Fruit fly (Drosophila melanogaster) whole organism, embryonic: ENCODE results near the gene amon.

ENCODE experiments used
- C15 ChIP-seq: fragments of 200-800 bp; sonication (Bioruptor generic); IDR thresholded peaks from 3 replicates; pipeline ENCODE4 v1.3.6; 2022; ENCODE audit warnings: missing biosample characterization, missing genetic modification characterization
- CG10209 ChIP-seq: fragments of 200-800 bp; sonication (Bioruptor generic); optimal IDR thresholded peaks from 3 replicates; lab custom pipeline; 2017; ENCODE audit warnings: missing biosample characterization, mild to moderate bottlenecking, missing genetic modification characterization, missing genetic modification reagents
- CG12659 ChIP-seq: fragments of 200-800 bp; sonication (Bioruptor generic); optimal IDR thresholded peaks from 3 replicates; lab custom pipeline; 2017; ENCODE audit warnings: mild to moderate bottlenecking, missing biosample characterization, missing genetic modification reagents, missing genetic modification characterization
- CG15479 ChIP-seq: fragments of 200-800 bp; sonication (Bioruptor generic); optimal IDR thresholded peaks from 3 replicates; lab custom pipeline; 2019; ENCODE audit warnings: missing biosample characterization, mild to moderate bottlenecking, missing genetic modification characterization, moderate library complexity
- CG1602 ChIP-seq: fragments of 200-800 bp; sonication (Bioruptor generic); optimal IDR thresholded peaks from 3 replicates; lab custom pipeline; 2016; ENCODE audit warnings: missing biosample characterization, missing genetic modification characterization
- CG16813 ChIP-seq: fragments of 200-800 bp; sonication (Bioruptor generic); IDR thresholded peaks from 3 replicates; pipeline ENCODE4 v1.3.6; 2022; ENCODE audit warnings: missing biosample characterization, missing genetic modification characterization; ENCODE audit not compliant: partially characterized antibody
- CG17359 ChIP-seq: fragments of 200-800 bp; sonication (Bioruptor generic); optimal IDR thresholded peaks from 3 replicates; lab custom pipeline; 2018; ENCODE audit warnings: missing biosample characterization, mild to moderate bottlenecking, missing genetic modification characterization, moderate library complexity
- CG2889 ChIP-seq: fragments of 200-800 bp; sonication (Bioruptor generic); IDR thresholded peaks from 3 replicates; pipeline ENCODE4 v1.3.6; 2022; ENCODE audit warnings: missing biosample characterization, missing genetic modification characterization
- CG32767 ChIP-seq: fragments of 200-800 bp; sonication (Bioruptor generic); IDR thresholded peaks from 2 replicates; pipeline ENCODE4 v1.3.6; 2022; ENCODE audit warnings: missing biosample characterization, missing genetic modification characterization
- CG34376 ChIP-seq: fragments of 200-800 bp; sonication (Bioruptor generic); optimal IDR thresholded peaks from 2 replicates; lab custom pipeline; 2018; ENCODE audit warnings: missing biosample characterization, mild to moderate bottlenecking, missing genetic modification characterization
- CG4282 ChIP-seq: fragments of 200-800 bp; sonication (Bioruptor generic); optimal IDR thresholded peaks from 2 replicates; lab custom pipeline; 2016; ENCODE audit warnings: missing biosample characterization, missing genetic modification characterization
- CG4360 ChIP-seq: fragments of 200-800 bp; sonication (Bioruptor generic); IDR thresholded peaks from 2 replicates; pipeline ENCODE4 v1.3.6; 2022; ENCODE audit warnings: missing biosample characterization, missing genetic modification characterization
- CG4707 ChIP-seq: fragments of 200-800 bp; sonication (Bioruptor generic); optimal IDR thresholded peaks from 2 replicates; lab custom pipeline; 2018; ENCODE audit warnings: missing biosample characterization, mild to moderate bottlenecking, missing genetic modification characterization, moderate library complexity
- CG6791 ChIP-seq: fragments of 200-800 bp; sonication (Bioruptor generic); IDR thresholded peaks from 3 replicates; pipeline ENCODE4 v1.3.6; 2022; ENCODE audit warnings: missing biosample characterization, missing genetic modification characterization; ENCODE audit not compliant: partially characterized antibody
- CG7745 ChIP-seq: fragments of 200-800 bp; sonication (Bioruptor generic); optimal IDR thresholded peaks from 2 replicates; lab custom pipeline; 2018; ENCODE audit warnings: missing biosample characterization, mild to moderate bottlenecking, missing genetic modification characterization, moderate library complexity
- CG7786 ChIP-seq: fragments of 200-800 bp; sonication (Bioruptor generic); optimal IDR thresholded peaks from 2 replicates; lab custom pipeline; 2016; ENCODE audit warnings: missing biosample characterization, missing genetic modification characterization
- CG7839 ChIP-seq: fragments of 200-800 bp; sonication (Bioruptor generic); optimal IDR thresholded peaks from 3 replicates; lab custom pipeline; 2018; ENCODE audit warnings: missing biosample characterization, mild to moderate bottlenecking, missing genetic modification characterization, moderate library complexity
- CG7928 ChIP-seq: fragments of 200-800 bp; sonication (Bioruptor generic); optimal IDR thresholded peaks from 2 replicates; lab custom pipeline; 2017; ENCODE audit warnings: missing biosample characterization, mild to moderate bottlenecking, missing genetic modification characterization
- CG9797 ChIP-seq: fragments of 200-800 bp; sonication (Bioruptor generic); optimal IDR thresholded peaks from 3 replicates; lab custom pipeline; 2018; ENCODE audit warnings: missing biosample characterization, mild to moderate bottlenecking, missing genetic modification characterization
- Dbx ChIP-seq: fragments of 200-800 bp; sonication (Bioruptor generic); IDR thresholded peaks from 3 replicates; pipeline ENCODE4 v1.3.6; 2022; ENCODE audit warnings: missing biosample characterization, missing genetic modification characterization
- Dip2 ChIP-seq: fragments of 200-800 bp; sonication (Bioruptor generic); IDR thresholded peaks from 2 replicates; pipeline ENCODE4 v1.3.6; 2022; ENCODE audit warnings: missing biosample characterization, missing genetic modification characterization
- Dip3 ChIP-seq: fragments of 200-800 bp; sonication (Bioruptor generic); optimal IDR thresholded peaks from 3 replicates; lab custom pipeline; 2016; ENCODE audit warnings: missing biosample characterization, missing genetic modification characterization
- Fer3 ChIP-seq: fragments of 200-800 bp; sonication (Bioruptor generic); optimal IDR thresholded peaks from 2 replicates; lab custom pipeline; 2018; ENCODE audit warnings: missing biosample characterization, mild to moderate bottlenecking, missing genetic modification characterization, moderate library complexity
- HmgD ChIP-seq: fragments of 200-800 bp; sonication (Bioruptor generic); optimal IDR thresholded peaks from 3 replicates; lab custom pipeline; 2016; ENCODE audit warnings: missing biosample characterization, missing genetic modification characterization
- Hsf ChIP-seq: fragments of 200-800 bp; sonication (Bioruptor generic); optimal IDR thresholded peaks from 3 replicates; lab custom pipeline; 2016; ENCODE audit warnings: missing biosample characterization, missing genetic modification characterization
- MTF-1 ChIP-seq: fragments of 200-800 bp; sonication (Bioruptor generic); optimal IDR thresholded peaks from 2 replicates; lab custom pipeline; 2018; ENCODE audit warnings: missing biosample characterization, mild to moderate bottlenecking, missing genetic modification characterization, borderline replicate concordance
- NC2β ChIP-seq: fragments of 200-800 bp; sonication (Bioruptor generic); optimal IDR thresholded peaks from 2 replicates; lab custom pipeline; 2016; ENCODE audit warnings: missing biosample characterization, missing genetic modification characterization
- Nf-YB ChIP-seq: fragments of 200-800 bp; sonication (Bioruptor generic); optimal IDR thresholded peaks from 3 replicates; lab custom pipeline; 2019; ENCODE audit warnings: missing biosample characterization, mild to moderate bottlenecking, missing genetic modification characterization, moderate library complexity
- Rx ChIP-seq: fragments of 200-800 bp; sonication (Bioruptor generic); IDR thresholded peaks from 2 replicates; pipeline ENCODE4 v1.3.6; 2022; ENCODE audit warnings: missing biosample characterization, missing genetic modification characterization
- Stat92E ChIP-seq, 3 experiments: fragments of >200 bp in 2 of 3; fragments of 200-800 bp in 1 of 3; sonication (Bioruptor generic) in 1 of 3; optimal IDR thresholded peaks; 2 replicates each; lab custom pipeline; 2017 to 2019; ENCODE audit warnings: missing biosample characterization in 3 of 3, missing genetic modification characterization in 3 of 3, mild to moderate bottlenecking in 1 of 3, moderate library complexity in 1 of 3
- ab ChIP-seq: fragments of 200-800 bp; sonication (Bioruptor generic); optimal IDR thresholded peaks from 2 replicates; lab custom pipeline; 2016; ENCODE audit warnings: missing biosample characterization, missing genetic modification characterization
- bcd ChIP-seq: fragments of 200-800 bp; sonication (Bioruptor generic); optimal IDR thresholded peaks from 2 replicates; lab custom pipeline; 2017; ENCODE audit warnings: missing biosample characterization, mild to moderate bottlenecking, missing genetic modification characterization
- bigmax ChIP-seq: fragments of 200-800 bp; sonication (Bioruptor generic); optimal IDR thresholded peaks from 2 replicates; lab custom pipeline; 2018; ENCODE audit warnings: missing biosample characterization, mild to moderate bottlenecking, missing genetic modification characterization
- chinmo ChIP-seq: fragments of 200-800 bp; sonication (Bioruptor generic); IDR thresholded peaks from 4 replicates; pipeline ENCODE4 v1.3.6; 2022; ENCODE audit warnings: missing biosample characterization, missing genetic modification characterization; ENCODE audit not compliant: partially characterized antibody
- cwo ChIP-seq: fragments of 200-800 bp; sonication (Bioruptor generic); optimal IDR thresholded peaks from 3 replicates; lab custom pipeline; 2017; ENCODE audit warnings: missing biosample characterization, missing genetic modification characterization, mild to moderate bottlenecking, moderate library complexity, missing genetic modification reagents
- dan ChIP-seq: fragments of 200-800 bp; sonication (Bioruptor generic); IDR thresholded peaks from 2 replicates; pipeline ENCODE4 v1.3.6; 2022; ENCODE audit warnings: missing biosample characterization, missing genetic modification characterization
- disco-r ChIP-seq: fragments of 200-800 bp; sonication (Bioruptor generic); optimal IDR thresholded peaks from 2 replicates; lab custom pipeline; 2016; ENCODE audit warnings: missing biosample characterization, missing genetic modification characterization
- eve ChIP-seq, 2 experiments: fragments of >200 bp; optimal IDR thresholded peaks; 2 replicates each; lab custom pipeline; 2017; ENCODE audit warnings: missing biosample characterization in 2 of 2, missing genetic modification characterization in 2 of 2
- fd102C ChIP-seq: fragments of 200-800 bp; sonication (Bioruptor generic); optimal IDR thresholded peaks from 2 replicates; lab custom pipeline; 2018; ENCODE audit warnings: missing biosample characterization, mild to moderate bottlenecking, missing genetic modification characterization, moderate library complexity
- fd64A ChIP-seq: fragments of 200-800 bp; sonication (Bioruptor generic); optimal IDR thresholded peaks from 3 replicates; lab custom pipeline; 2018; ENCODE audit warnings: missing biosample characterization, mild to moderate bottlenecking, missing genetic modification characterization
- grn ChIP-seq: fragments of 200-800 bp; sonication (Bioruptor generic); optimal IDR thresholded peaks from 3 replicates; lab custom pipeline; 2017; ENCODE audit warnings: missing biosample characterization, missing genetic modification characterization
- jigr1 ChIP-seq: fragments of 200-800 bp; sonication (Bioruptor generic); IDR thresholded peaks from 3 replicates; pipeline ENCODE4 v1.3.6; 2022; ENCODE audit warnings: missing biosample characterization, missing genetic modification characterization
- klu ChIP-seq: fragments of 200-800 bp; sonication (Bioruptor generic); IDR thresholded peaks from 2 replicates; pipeline ENCODE4 v1.3.6; 2022; ENCODE audit warnings: missing biosample characterization, missing genetic modification characterization
- knrl ChIP-seq: fragments of 200-800 bp; sonication (Bioruptor generic); IDR thresholded peaks from 3 replicates; pipeline ENCODE4 v1.3.6; 2022; ENCODE audit warnings: missing biosample characterization, missing genetic modification characterization; ENCODE audit not compliant: partially characterized antibody
- mld ChIP-seq: fragments of 200-800 bp; sonication (Bioruptor generic); IDR thresholded peaks from 3 replicates; pipeline ENCODE4 v1.3.6; 2022; ENCODE audit warnings: missing biosample characterization, missing genetic modification characterization; ENCODE audit not compliant: partially characterized antibody
- pho ChIP-seq: fragments of 200-800 bp; sonication (Bioruptor generic); optimal IDR thresholded peaks from 2 replicates; lab custom pipeline; 2016; ENCODE audit warnings: missing biosample characterization, missing genetic modification characterization
- schlank ChIP-seq: fragments of 200-800 bp; sonication (Bioruptor generic); optimal IDR thresholded peaks from 2 replicates; lab custom pipeline; 2018; ENCODE audit warnings: missing biosample characterization, mild to moderate bottlenecking, missing genetic modification characterization
- sisA ChIP-seq: fragments of 200-800 bp; sonication (Bioruptor generic); IDR thresholded peaks from 2 replicates; pipeline ENCODE4 v1.3.6; 2022; ENCODE audit warnings: missing biosample characterization, missing genetic modification characterization
- ssp ChIP-seq: fragments of 200-800 bp; sonication (Bioruptor generic); IDR thresholded peaks from 2 replicates; pipeline ENCODE4 v1.3.6; 2022; ENCODE audit warnings: missing biosample characterization, missing genetic modification characterization
- zf30C ChIP-seq: fragments of 200-800 bp; sonication (Bioruptor generic); optimal IDR thresholded peaks from 3 replicates; lab custom pipeline; 2018; ENCODE audit warnings: missing biosample characterization, mild to moderate bottlenecking, missing genetic modification characterization

amon gene

dm6 chr3R:26654594-26654993 is 59.4 kb downstream of the amon start (continued):
- TF ChIP-seq CG4707 (no peak), CG7839 (tag; lab: Kevin White, UChicago) (peak; percentile 55), Dip2 (GFP tag; lab: Robert Waterston, UW) (no peak), Stat92E (GFP tag; optimal IDR thresholded peaks at IDR 0.05; lab: Kevin White, UChicago) (no peak), CG4282 (GFP tag; lab: Kevin White, UChicago) (no peak), CG12659 (GFP tag; lab: Kevin White, UChicago) (peak; percentile 29), klu (GFP tag; lab: Robert Waterston, UW) (0 out of 2 replicates have a peak, but pooled peaks have one; percentile 39), Rx (GFP tag; lab: Robert Waterston, UW) (peak; percentile 65), CG1602 (GFP tag; lab: Kevin White, UChicago) (peak; percentile 1), sisA (peak; percentile 65), CG32767 (GFP tag; lab: Robert Waterston, UW) (peak; percentile 48), CG15479 (GFP tag; lab: Kevin White, UChicago) (no peak), CG7786 (GFP tag; lab: Kevin White, UChicago) (peak; percentile 29), zf30C (GFP tag; lab: Kevin White, UChicago) (no peak), CG2889 (GFP tag; lab: Robert Waterston, UW) (0 out of 3 replicates have a peak, but pooled peaks have one; percentile 7), bcd (GFP tag; lab: Kevin White, UChicago) (peak; percentile 58), disco-r (GFP tag; lab: Kevin White, UChicago) (no peak), grn (no peak), CG4360 (no peak), HmgD (no peak), CG17359 (tag; lab: Kevin White, UChicago) (peak; percentile 65), ssp (GFP tag; lab: Robert Waterston, UW) (no peak), CG34376 (GFP tag; lab: Kevin White, UChicago) (no peak), cwo (peak; percentile 51), fd64A (GFP tag; lab: Kevin White, UChicago) (no peak), Fer3 (tag; lab: Kevin White, UChicago) (peak; percentile 57), CG10209 (GFP tag; lab: Kevin White, UChicago) (peak; percentile 55), bigmax (no peak), Hsf (GFP tag; lab: Kevin White, UChicago) (peak; percentile 56), chinmo (GFP tag; lab: Robert Waterston, UW) (no peak), mld (GFP tag; lab: Robert Waterston, UW) (no peak), ab (no peak), dan (GFP tag; lab: Robert Waterston, UW) (no peak), CG7928 (no peak), C15 (GFP tag; lab: Robert Waterston, UW) (no peak), MTF-1 (GFP tag; lab: Kevin White, UChicago) (no peak), CG6791 (GFP tag; lab: Robert Waterston, UW) (no peak), NC2β (GFP tag; lab: Kevin White, UChicago) (no peak), jigr1 (no peak), eve (GFP tag; optimal IDR thresholded peaks at IDR 0.05; lab: Kevin White, UChicago) (peak in 1 of 2 experiments; percentile 52), CG16813 (no peak), Dbx (GFP tag; lab: Robert Waterston, UW) (0 out of 3 replicates have a peak, but pooled peaks have one; percentile 28), Nf-YB (GFP tag; lab: Kevin White, UChicago) (no peak), knrl (GFP tag; lab: Robert Waterston, UW) (no peak), CG7745 (tag; lab: Kevin White, UChicago) (no peak), schlank (tag; lab: Kevin White, UChicago) (no peak), fd102C (GFP tag; lab: Kevin White, UChicago) (no peak), Dip3 (GFP tag; lab: Kevin White, UChicago) (peak; percentile 32), CG9797 (GFP tag; lab: Kevin White, UChicago) (no peak), pho (GFP tag; lab: Kevin White, UChicago) (peak; percentile 21)
